Fruit fly (Drosophila melanogaster) S2 (cell line): Measurements from ENCODE around the gene CG15198.

Experiments
- CG8478 ChIP-seq: fragments of >200 bp; optimal IDR thresholded peaks from 2 replicates; lab custom pipeline; 2018
- CTCF ChIP-seq, 2 experiments: fragments of >200 bp; optimal IDR thresholded peaks; 2 replicates each; lab custom pipeline; 2018

Gene CG15198

dm6 chrX:11247936-11248335 is at the start of gene CG15198:
Gene CG15198 (plus strand): TSS chrX:11248236.
- TF ChIP-seq CG8478 (no peak), CTCF (optimal IDR thresholded peaks at IDR 0.05; lab: Kevin White, UChicago) (no peak)

- TF ChIP-seq CG8478, result no peak
- TF ChIP-seq CTCF (optimal IDR thresholded peaks at IDR 0.05; lab: Kevin White, UChicago), result no peak
Measured at dm6 chrX:11201948-11202347, 46.1 kb upstream of the CG15198 start, which contains the start of gene CG11106. Gene CG11106 (plus strand): TSS chrX:11202248.

- TF ChIP-seq CTCF (optimal IDR thresholded peaks at IDR 0.05; lab: Kevin White, UChicago) (no peak), CG8478 (no peak)
Measured at dm6 chrX:11203104-11203503, 44.9 kb upstream of the CG15198 start.

DNA sequence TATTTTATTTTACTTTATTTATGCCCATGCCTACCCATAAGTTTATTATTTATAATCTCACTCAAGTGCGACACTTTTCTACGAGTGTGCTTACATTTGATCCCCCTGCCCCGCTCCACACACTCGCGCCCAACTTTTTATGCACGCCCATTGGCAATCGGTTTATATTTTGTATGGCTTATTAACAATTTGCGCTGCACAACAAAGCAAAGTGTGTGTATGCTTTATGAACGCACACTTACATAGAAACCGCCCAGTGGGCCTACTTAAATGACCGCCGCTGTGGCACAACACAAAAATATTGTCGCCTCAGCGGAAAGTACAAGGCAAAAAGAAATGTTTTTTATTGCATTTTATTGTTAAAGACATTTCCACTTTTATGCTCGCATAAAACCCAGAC is 35.5 kb downstream of the CG15198 start:
- no peak for TF ChIP-seq CG8478
- TF ChIP-seq CTCF (optimal IDR thresholded peaks at IDR 0.05; lab: Kevin White, UChicago), result no peak

dm6 chrX:11284993-11285392 is 37.0 kb downstream of the CG15198 start:
- no peak for TF ChIP-seq CTCF (optimal IDR thresholded peaks at IDR 0.05; lab: Kevin White, UChicago)
- no peak for TF ChIP-seq CG8478

dm6 chrX:11293567-11293966 is 45.5 kb downstream of the CG15198 start:
- no peak for TF ChIP-seq CG8478

dm6 chrX:11295412-11296006 is 47.5 kb downstream of the CG15198 start:
- TF ChIP-seq CG8478 (no peak), CTCF (optimal IDR thresholded peaks at IDR 0.05; lab: Kevin White, UChicago) (no peak)
